Worm (Caenorhabditis elegans): ENCODE data around the gene W08G11.3.

The W08G11.3 gene

ce11 chrV:16405366-16405765 lies 37.9 kb downstream of the W08G11.3 start:
- TF ChIP-seq ceh-2 (tag; optimal IDR thresholded peaks at IDR 0.05) (no peak), mec-3 (tag; optimal IDR thresholded peaks at IDR 0.05; ENCODE audit: borderline replicate concordance) (no peak), ceh-9 (tag; optimal IDR thresholded peaks at IDR 0.05) (no peak), ceh-31 (tag; optimal IDR thresholded peaks at IDR 0.05) (no peak), ceh-24 (tag; optimal IDR thresholded peaks at IDR 0.05) (no peak), pqm-1 (tag; optimal IDR thresholded peaks at IDR 0.05) (no peak), pat-9 (tag; optimal IDR thresholded peaks at IDR 0.05) (no peak), pha-4 (tag; optimal IDR thresholded peaks at IDR 0.05) (no peak), fkh-10 (GFP tag; optimal IDR thresholded peaks at IDR 0.05) (no peak)

- TF ChIP-seq ama-1 (optimal IDR thresholded peaks at IDR 0.05): no peak
- no peak for TF ChIP-seq hlh-8 (tag; optimal IDR thresholded peaks at IDR 0.05)
- no peak for TF ChIP-seq unc-42 (tag; optimal IDR thresholded peaks at IDR 0.05)
- TF ChIP-seq fax-1 (tag; optimal IDR thresholded peaks at IDR 0.05): no peak
- TF ChIP-seq ceh-14 (tag; optimal IDR thresholded peaks at IDR 0.05): no peak
- TF ChIP-seq pros-1 (tag; optimal IDR thresholded peaks at IDR 0.05): no peak
- no peak for TF ChIP-seq C08G9.2 (tag; optimal IDR thresholded peaks at IDR 0.05)
- TF ChIP-seq elt-4 (tag; optimal IDR thresholded peaks at IDR 0.05): no peak
- no peak for TF ChIP-seq zip-5 (tag; optimal IDR thresholded peaks at IDR 0.05)
- TF ChIP-seq sdc-2 (tag; optimal IDR thresholded peaks at IDR 0.05): no peak
- no peak for TF ChIP-seq madf-2 (tag; optimal IDR thresholded peaks at IDR 0.05)
Measured at ce11 chrV:16406357-16406756, 38.9 kb downstream of the W08G11.3 start.

- TF ChIP-seq gmeb-2 (tag; optimal IDR thresholded peaks at IDR 0.05) (no peak), nhr-232 (tag; optimal IDR thresholded peaks at IDR 0.05) (no peak), eyg-1 (tag; optimal IDR thresholded peaks at IDR 0.05) (no peak), sox-2 (GFP tag; IDR thresholded peaks at IDR 0.05) (no peak), ama-1 (optimal IDR thresholded peaks at IDR 0.05) (no peak), pqm-1 (tag; optimal IDR thresholded peaks at IDR 0.05) (no peak), elt-2 (tag; optimal IDR thresholded peaks at IDR 0.05) (no peak), ahr-1 (tag; optimal IDR thresholded peaks at IDR 0.05) (no peak), sdc-2 (tag; optimal IDR thresholded peaks at IDR 0.05) (no peak), ref-2 (tag; optimal IDR thresholded peaks at IDR 0.05) (no peak), ceh-22 (tag; optimal IDR thresholded peaks at IDR 0.05) (no peak), K09A11.1 (tag; optimal IDR thresholded peaks at IDR 0.05; ENCODE audit: insufficient read depth) (no peak), lim-6 (tag; optimal IDR thresholded peaks at IDR 0.05) (no peak), fkh-6 (tag; optimal IDR thresholded peaks at IDR 0.05) (no peak), ets-4 (tag; optimal IDR thresholded peaks at IDR 0.05) (no peak), T23F11.4 (GFP tag; optimal IDR thresholded peaks at IDR 0.05) (no peak), unc-42 (tag; optimal IDR thresholded peaks at IDR 0.05) (no peak), ceh-48 (tag; optimal IDR thresholded peaks at IDR 0.05) (no peak), ttx-3 (tag; optimal IDR thresholded peaks at IDR 0.05) (no peak), unc-3 (GFP tag; conservative IDR thresholded peaks at IDR 0.05) (no peak), unc-3 (tag; optimal IDR thresholded peaks at IDR 0.05) (no peak)
Measured at ce11 chrV:16407663-16408062, 40.2 kb downstream of the W08G11.3 start, which contains the start of gene F26D2.3. F26D2.3 (plus strand) TSS chrV:16407963.

ce11 chrV:16410521-16410920 lies 43.0 kb downstream of the W08G11.3 start, which contains the start of gene srh-145:
srh-145 (plus strand) TSS chrV:16410713.
- TF ChIP-seq pax-1 (tag; optimal IDR thresholded peaks at IDR 0.05): no peak
- TF ChIP-seq hlh-13 (GFP tag; optimal IDR thresholded peaks at IDR 0.05): no peak
- no peak for TF ChIP-seq nhr-11 (tag; optimal IDR thresholded peaks at IDR 0.05)
- TF ChIP-seq pha-4 (tag; optimal IDR thresholded peaks at IDR 0.05): no peak
- no peak for TF ChIP-seq syd-9 (tag; optimal IDR thresholded peaks at IDR 0.05)
- TF ChIP-seq sox-4 (tag; optimal IDR thresholded peaks at IDR 0.05): no peak
- TF ChIP-seq odd-2 (tag; optimal IDR thresholded peaks at IDR 0.05): no peak
- TF ChIP-seq F13H6.1 (tag; optimal IDR thresholded peaks at IDR 0.05): no peak
- no peak for TF ChIP-seq ceh-6 (GFP tag; optimal IDR thresholded peaks at IDR 0.05)
- no peak for TF ChIP-seq elt-2 (tag; optimal IDR thresholded peaks at IDR 0.05)
- TF ChIP-seq madf-2 (tag; optimal IDR thresholded peaks at IDR 0.05): no peak
- no peak for TF ChIP-seq gmeb-2 (tag; optimal IDR thresholded peaks at IDR 0.05)
- no peak for TF ChIP-seq ceh-9 (tag; optimal IDR thresholded peaks at IDR 0.05)
- no peak for TF ChIP-seq hlh-15 (tag; optimal IDR thresholded peaks at IDR 0.05)
- no peak for TF ChIP-seq K09A11.1 (tag; optimal IDR thresholded peaks at IDR 0.05; ENCODE audit: insufficient read depth)

Measured in whole organism, late embryonic.